Worm (Caenorhabditis elegans): Measurements from ENCODE around the gene mog-4.

mog-4 gene

DNA sequence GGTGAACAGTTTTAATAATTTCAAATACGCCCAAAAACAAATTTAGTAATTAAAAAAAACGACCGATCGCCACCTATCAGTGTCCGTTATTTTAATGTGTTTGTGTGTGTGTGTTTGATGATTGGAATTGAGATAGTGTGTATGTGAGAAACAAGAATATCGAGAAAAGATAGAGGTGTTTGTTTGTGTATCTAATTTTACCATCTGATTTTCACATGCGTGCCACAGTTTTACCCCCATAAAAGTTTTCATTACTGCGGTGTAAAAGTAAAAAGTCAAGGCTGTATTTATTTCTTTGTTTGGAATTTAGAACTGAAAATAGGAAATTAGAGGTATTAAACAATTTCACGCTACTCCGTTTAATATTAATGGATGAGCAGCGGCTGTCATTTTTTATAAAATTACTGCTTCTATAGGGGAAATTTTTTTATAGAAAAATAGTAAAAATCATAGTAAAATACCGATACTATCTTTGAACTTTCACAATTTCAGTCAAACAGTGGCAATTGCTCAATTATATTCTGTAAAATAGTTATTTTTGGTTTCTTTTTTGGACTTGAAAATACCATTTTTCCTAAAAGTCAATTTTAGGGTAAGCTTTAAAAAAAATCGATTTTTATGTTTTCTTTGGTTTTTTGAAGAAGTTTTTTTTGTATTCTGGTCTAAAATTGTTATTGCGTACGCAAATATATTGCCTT, 38.7 kb upstream of the mog-4 start:
- no peak for TF ChIP-seq nhr-28 (tag; optimal IDR thresholded peaks at IDR 0.05)
- no peak for TF ChIP-seq ces-1 (GFP tag; optimal IDR thresholded peaks at IDR 0.05)

- no peak for TF ChIP-seq zip-8 (tag; optimal IDR thresholded peaks at IDR 0.05)
- TF ChIP-seq unc-62 (GFP tag; optimal IDR thresholded peaks at IDR 0.05): no peak
- TF ChIP-seq sem-2 (GFP tag; optimal IDR thresholded peaks at IDR 0.05): no peak
- TF ChIP-seq ces-1 (GFP tag; optimal IDR thresholded peaks at IDR 0.05): no peak
- TF ChIP-seq cnd-1 (tag; optimal IDR thresholded peaks at IDR 0.05): no peak
- no peak for TF ChIP-seq ceh-43 (GFP tag; optimal IDR thresholded peaks at IDR 0.05)
- no peak for TF ChIP-seq nhr-2 (tag; optimal IDR thresholded peaks at IDR 0.05)
- TF ChIP-seq unc-120 (tag; optimal IDR thresholded peaks at IDR 0.05; ENCODE audit: poor library complexity, severe bottlenecking): no peak
- TF ChIP-seq elt-3 (tag; optimal IDR thresholded peaks at IDR 0.05): no peak
- TF ChIP-seq hlh-1 (tag; optimal IDR thresholded peaks at IDR 0.05): no peak
Observed at ce11 chrII:14599284-14599862, 38.0 kb upstream of the mog-4 start.

DNA sequence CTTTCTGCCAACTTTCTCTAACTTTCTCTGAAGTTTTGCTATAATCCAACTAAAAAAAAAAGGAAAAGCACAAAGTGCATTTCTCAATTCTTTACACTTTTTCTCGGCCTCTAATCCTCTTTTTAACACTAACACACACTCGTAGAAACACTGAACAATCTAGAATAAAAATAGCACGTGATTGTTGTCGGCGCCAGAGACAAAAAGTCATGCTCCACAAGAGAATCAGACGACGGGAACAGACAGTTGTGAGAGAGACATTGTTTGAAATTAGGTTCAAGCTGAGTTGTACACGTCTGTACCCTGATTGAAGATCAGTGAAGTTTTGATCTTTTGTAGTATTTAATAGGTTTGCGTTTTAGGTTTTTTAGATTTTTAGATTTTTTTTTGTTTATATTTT, 37.0 kb upstream of the mog-4 start:
- TF ChIP-seq hlh-1 (tag; optimal IDR thresholded peaks at IDR 0.05): peak; percentile 21
- no peak for TF ChIP-seq pha-4 (tag; optimal IDR thresholded peaks at IDR 0.05)

DNA sequence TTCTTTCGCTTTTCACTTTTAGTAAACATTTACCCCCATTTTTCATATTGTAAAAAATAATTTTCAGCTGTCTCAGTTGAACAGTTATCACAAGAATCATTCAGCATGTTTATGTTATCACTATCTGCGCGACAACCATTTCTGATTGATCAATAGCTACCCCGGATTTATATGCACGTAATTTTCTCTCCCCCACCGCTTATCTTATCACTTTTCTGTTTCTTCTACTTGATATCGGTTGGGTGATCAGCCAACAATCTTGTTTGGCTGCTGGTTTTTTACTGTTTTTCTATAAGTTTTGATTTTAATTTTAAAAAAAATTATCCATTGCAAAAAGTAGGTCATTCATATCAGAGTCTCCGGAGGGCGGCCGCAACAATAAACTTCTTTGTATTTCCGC, 36.4 kb upstream of the mog-4 start:
- TF ChIP-seq elt-3 (tag; optimal IDR thresholded peaks at IDR 0.05): peak; percentile 32
- TF ChIP-seq nhr-2 (tag; optimal IDR thresholded peaks at IDR 0.05): no peak

ce11 chrII:14593281-14593680, 31.9 kb upstream of the mog-4 start, which contains the start of gene catp-4:
TSS of gene catp-4 (plus strand) at chrII:14593581.
- TF ChIP-seq sem-2 (GFP tag; optimal IDR thresholded peaks at IDR 0.05) (no peak), cnd-1 (tag; optimal IDR thresholded peaks at IDR 0.05) (no peak), unc-39 (tag; optimal IDR thresholded peaks at IDR 0.05) (no peak), sptf-1 (tag; optimal IDR thresholded peaks at IDR 0.05) (no peak), ceh-83 (GFP tag; optimal IDR thresholded peaks at IDR 0.05) (no peak), mab-5 (tag; optimal IDR thresholded peaks at IDR 0.05) (no peak), blmp-1 (tag; optimal IDR thresholded peaks at IDR 0.05) (no peak), mls-2 (tag; optimal IDR thresholded peaks at IDR 0.05) (no peak), unc-120 (tag; optimal IDR thresholded peaks at IDR 0.05; ENCODE audit: poor library complexity, severe bottlenecking) (no peak), elt-3 (tag; optimal IDR thresholded peaks at IDR 0.05) (no peak), hlh-1 (tag; optimal IDR thresholded peaks at IDR 0.05) (no peak), tbx-8 (GFP tag; optimal IDR thresholded peaks at IDR 0.05) (no peak), nhr-2 (tag; optimal IDR thresholded peaks at IDR 0.05) (no peak)

DNA sequence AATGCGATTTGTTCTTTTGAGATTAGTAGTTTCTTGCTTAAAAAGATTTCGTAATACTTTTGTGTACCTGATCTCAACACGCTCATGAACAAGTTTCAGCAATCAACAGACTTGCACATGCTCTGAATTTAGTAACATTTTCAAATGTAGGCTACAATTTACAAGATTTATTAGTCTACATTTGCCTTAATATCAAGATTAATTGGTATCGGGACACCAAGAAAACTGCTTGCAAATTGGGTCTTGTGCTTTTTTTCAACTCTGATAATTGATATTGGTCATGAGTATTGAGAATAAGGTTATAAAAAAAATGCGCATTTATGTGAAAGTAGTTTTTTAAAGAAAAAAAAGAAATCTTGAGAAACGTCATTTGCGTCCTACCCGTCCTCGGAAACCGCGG, 31.2 kb upstream of the mog-4 start:
- TF ChIP-seq mls-2 (tag; optimal IDR thresholded peaks at IDR 0.05) (no peak), bed-3 (GFP tag; optimal IDR thresholded peaks at IDR 0.05) (no peak), lsy-2 (tag; optimal IDR thresholded peaks at IDR 0.05) (no peak), ztf-11 (tag; optimal IDR thresholded peaks at IDR 0.05) (no peak), elt-1 (tag; optimal IDR thresholded peaks at IDR 0.05; ENCODE audit: borderline replicate concordance, insufficient read depth) (no peak), cnd-1 (tag; optimal IDR thresholded peaks at IDR 0.05) (no peak), lin-13 (tag; optimal IDR thresholded peaks at IDR 0.05) (no peak), sem-2 (GFP tag; optimal IDR thresholded peaks at IDR 0.05) (no peak)

ce11 chrII:14591699-14592098, 30.3 kb upstream of the mog-4 start, which contains the start of gene C01G12.7:
TSS of gene C01G12.7 (minus strand) at chrII:14591893.
- TF ChIP-seq elt-3 (tag; optimal IDR thresholded peaks at IDR 0.05) (no peak), mls-2 (tag; optimal IDR thresholded peaks at IDR 0.05) (no peak), drap-1 (GFP tag; optimal IDR thresholded peaks at IDR 0.05) (no peak), lin-32 (GFP tag; optimal IDR thresholded peaks at IDR 0.05) (no peak), nhr-237 (tag; optimal IDR thresholded peaks at IDR 0.05) (no peak), tbx-8 (GFP tag; optimal IDR thresholded peaks at IDR 0.05) (no peak), unc-39 (tag; optimal IDR thresholded peaks at IDR 0.05) (no peak), nhr-2 (tag; optimal IDR thresholded peaks at IDR 0.05) (no peak), ceh-43 (GFP tag; optimal IDR thresholded peaks at IDR 0.05) (no peak), ces-1 (GFP tag; optimal IDR thresholded peaks at IDR 0.05) (no peak), lsy-2 (tag; optimal IDR thresholded peaks at IDR 0.05) (no peak), mep-1 (tag; optimal IDR thresholded peaks at IDR 0.05) (no peak), mab-5 (tag; optimal IDR thresholded peaks at IDR 0.05) (no peak), nhr-28 (tag; optimal IDR thresholded peaks at IDR 0.05) (no peak), flh-1 (GFP tag; optimal IDR thresholded peaks at IDR 0.05) (no peak), zip-8 (tag; optimal IDR thresholded peaks at IDR 0.05) (no peak), snpc-4 (tag; optimal IDR thresholded peaks at IDR 0.05) (no peak)
